Fruit fly (Drosophila melanogaster): ENCODE results near the gene CG18641.
A peak's percentile ranks its signal among the peaks of the same experiment; 100 is the strongest.

CG18641 gene

dm6 chr2L:2436258-2436657, 21.1 kb upstream of the CG18641 start (continued):
- no peak for TF ChIP-seq eg (GFP tag; IDR thresholded peaks at IDR 0.05)
- peak; percentile 48 for TF ChIP-seq Ets96B (tag; optimal IDR thresholded peaks at IDR 0.05)
- TF ChIP-seq lz (GFP tag; optimal IDR thresholded peaks at IDR 0.05): no peak
- TF ChIP-seq Blimp-1 (GFP tag; optimal IDR thresholded peaks at IDR 0.05): no peak
- TF ChIP-seq CG11294 (GFP tag; IDR thresholded peaks at IDR 0.05): no peak
- peak; percentile 18 for TF ChIP-seq CG7368 (GFP tag; optimal IDR thresholded peaks at IDR 0.05)
- no peak for TF ChIP-seq fkh (GFP tag; optimal IDR thresholded peaks at IDR 0.05)
- TF ChIP-seq CG15336 (GFP tag; IDR thresholded peaks at IDR 0.05): no peak
- TF ChIP-seq CG6792 (GFP tag; optimal IDR thresholded peaks at IDR 0.05): peak; percentile 23
- TF ChIP-seq fd85E (GFP tag; optimal IDR thresholded peaks at IDR 0.05): no peak
- peak; percentile 39 for TF ChIP-seq achi (GFP tag; optimal IDR thresholded peaks at IDR 0.05)
- TF ChIP-seq CG8119 (GFP tag; IDR thresholded peaks at IDR 0.05): no peak
- no peak for TF ChIP-seq CG4318 (GFP tag; optimal IDR thresholded peaks at IDR 0.05)
- no peak for TF ChIP-seq net (GFP tag; optimal IDR thresholded peaks at IDR 0.05)
- peak; percentile 14 for TF ChIP-seq CG34406 (GFP tag; optimal IDR thresholded peaks at IDR 0.05)
- TF ChIP-seq dac (GFP tag; optimal IDR thresholded peaks at IDR 0.05): no peak
- no peak for TF ChIP-seq CG6854 (GFP tag; optimal IDR thresholded peaks at IDR 0.05)
- no peak for TF ChIP-seq Hr4 (GFP tag; optimal IDR thresholded peaks at IDR 0.05)
- no peak for TF ChIP-seq Sox102F (GFP tag; optimal IDR thresholded peaks at IDR 0.05)

- TF ChIP-seq lz (GFP tag; optimal IDR thresholded peaks at IDR 0.05) (no peak), CG1621 (tag; optimal IDR thresholded peaks at IDR 0.05) (no peak), Met (GFP tag; optimal IDR thresholded peaks at IDR 0.05) (no peak), Sox102F (GFP tag; optimal IDR thresholded peaks at IDR 0.05) (no peak), CG6792 (GFP tag; optimal IDR thresholded peaks at IDR 0.05) (no peak), Sox15 (GFP tag; optimal IDR thresholded peaks at IDR 0.05) (no peak), CG6276 (GFP tag; optimal IDR thresholded peaks at IDR 0.05) (no peak), Ets96B (tag; optimal IDR thresholded peaks at IDR 0.05) (no peak), CG10631 (GFP tag; optimal IDR thresholded peaks at IDR 0.05) (no peak), CG8632 (GFP tag; optimal IDR thresholded peaks at IDR 0.05) (no peak), CG10669 (GFP tag; optimal IDR thresholded peaks at IDR 0.05) (peak; percentile 22), Eip78C (GFP tag) (peak; percentile 60), dsx (GFP tag; optimal IDR thresholded peaks at IDR 0.05; ENCODE audit: poor library complexity, severe bottlenecking) (no peak), fd85E (GFP tag; optimal IDR thresholded peaks at IDR 0.05) (no peak), svp (GFP tag) (no peak), Smox (GFP tag; optimal IDR thresholded peaks at IDR 0.05) (no peak), eg (GFP tag; IDR thresholded peaks at IDR 0.05) (peak; percentile 46; the same call in 1 of the 3 replicates), CG3919 (GFP tag; optimal IDR thresholded peaks at IDR 0.05) (peak; percentile 11), Eip93F (GFP tag; optimal IDR thresholded peaks at IDR 0.05) (no peak), salr (GFP tag; optimal IDR thresholded peaks at IDR 0.05) (no peak), CG11294 (GFP tag; IDR thresholded peaks at IDR 0.05) (no peak), vri (GFP tag; optimal IDR thresholded peaks at IDR 0.05) (no peak), CG16779 (tag; optimal IDR thresholded peaks at IDR 0.05) (no peak), CG6808 (GFP tag; optimal IDR thresholded peaks at IDR 0.05) (no peak), net (GFP tag; optimal IDR thresholded peaks at IDR 0.05) (no peak), CG32006 (GFP tag; optimal IDR thresholded peaks at IDR 0.05) (peak; percentile 62), CG9139 (GFP tag; optimal IDR thresholded peaks at IDR 0.05) (no peak), topi (GFP tag; optimal IDR thresholded peaks at IDR 0.05) (no peak), CG8119 (GFP tag; IDR thresholded peaks at IDR 0.05) (peak; percentile 26; the same call in 1 of the 3 replicates), Hr39 (GFP tag; optimal IDR thresholded peaks at IDR 0.05) (no peak), fkh (GFP tag; optimal IDR thresholded peaks at IDR 0.05) (no peak), CG8319 (GFP tag; optimal IDR thresholded peaks at IDR 0.05) (no peak), pdm3 (GFP tag; optimal IDR thresholded peaks at IDR 0.05) (peak; percentile 4), Gug (GFP tag; IDR thresholded peaks at IDR 0.05) (no peak), Hr38 (GFP tag; optimal IDR thresholded peaks at IDR 0.05) (no peak), CG4318 (GFP tag; optimal IDR thresholded peaks at IDR 0.05) (no peak), Eip75B (GFP tag; optimal IDR thresholded peaks at IDR 0.05) (no peak), CG34406 (GFP tag; optimal IDR thresholded peaks at IDR 0.05) (no peak), fd59A (GFP tag; optimal IDR thresholded peaks at IDR 0.05) (no peak), Blimp-1 (GFP tag; optimal IDR thresholded peaks at IDR 0.05) (no peak), acj6 (GFP tag; optimal IDR thresholded peaks at IDR 0.05) (no peak), CG31627 (GFP tag; optimal IDR thresholded peaks at IDR 0.05) (peak; percentile 2), Hr4 (GFP tag; optimal IDR thresholded peaks at IDR 0.05) (peak; percentile 51), Sox14 (GFP tag; optimal IDR thresholded peaks at IDR 0.05) (no peak)
Observed at dm6 chr2L:2434222-2434621, 19.1 kb upstream of the CG18641 start.
